Fruit fly (Drosophila melanogaster): ENCODE measurements around the gene CG17249.

CG17249 gene

DNA sequence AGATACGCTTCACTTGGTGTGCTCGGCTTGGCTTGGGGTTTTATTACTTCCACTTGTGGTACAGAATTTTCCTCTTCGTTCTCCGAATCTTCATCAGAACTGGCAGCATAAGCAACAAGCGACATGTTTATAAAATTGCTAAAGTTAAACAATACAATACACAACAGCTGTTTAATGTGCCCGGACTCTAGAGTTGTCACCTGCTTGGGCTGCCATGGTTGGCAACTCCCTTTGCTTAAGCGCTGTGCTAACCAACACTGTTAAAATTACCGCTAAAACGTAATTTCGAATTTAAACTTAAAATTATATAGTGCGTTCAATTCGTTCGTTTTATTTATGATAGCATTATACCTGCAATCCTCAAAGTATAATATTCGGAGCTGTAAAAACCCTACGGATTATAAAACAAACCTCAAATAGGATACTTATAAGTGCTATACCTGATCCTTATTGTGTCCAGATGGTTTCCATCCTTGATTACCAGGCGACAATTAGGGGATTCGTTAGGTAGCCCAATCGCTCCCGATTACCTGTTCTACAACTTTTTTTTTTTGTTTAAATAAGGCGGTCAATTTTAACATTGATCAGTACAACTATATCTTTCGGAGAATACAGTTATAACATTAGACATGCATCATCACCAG is at the start of gene CG17249, which contains the start of gene Bro:
Gene CG17249, minus strand, starts transcription at position 189 of the 644 bp plus-strand sequence.
Gene Bro, plus strand, starts transcription at position 594 of the 644 bp plus-strand sequence.
- TF ChIP-seq noc (tag; optimal IDR thresholded peaks at IDR 0.05): no peak

dm6 chr3L:1694317-1694716 is 47.1 kb upstream of the CG17249 start, which contains the start of gene CG12011:
Gene CG12011, plus strand, starts transcription at chr3L:1694617.
- TF ChIP-seq noc (tag; optimal IDR thresholded peaks at IDR 0.05): no peak

- no peak for TF ChIP-seq noc (tag; optimal IDR thresholded peaks at IDR 0.05)
Observed at dm6 chr3L:1692859-1693258, 45.6 kb upstream of the CG17249 start.

DNA sequence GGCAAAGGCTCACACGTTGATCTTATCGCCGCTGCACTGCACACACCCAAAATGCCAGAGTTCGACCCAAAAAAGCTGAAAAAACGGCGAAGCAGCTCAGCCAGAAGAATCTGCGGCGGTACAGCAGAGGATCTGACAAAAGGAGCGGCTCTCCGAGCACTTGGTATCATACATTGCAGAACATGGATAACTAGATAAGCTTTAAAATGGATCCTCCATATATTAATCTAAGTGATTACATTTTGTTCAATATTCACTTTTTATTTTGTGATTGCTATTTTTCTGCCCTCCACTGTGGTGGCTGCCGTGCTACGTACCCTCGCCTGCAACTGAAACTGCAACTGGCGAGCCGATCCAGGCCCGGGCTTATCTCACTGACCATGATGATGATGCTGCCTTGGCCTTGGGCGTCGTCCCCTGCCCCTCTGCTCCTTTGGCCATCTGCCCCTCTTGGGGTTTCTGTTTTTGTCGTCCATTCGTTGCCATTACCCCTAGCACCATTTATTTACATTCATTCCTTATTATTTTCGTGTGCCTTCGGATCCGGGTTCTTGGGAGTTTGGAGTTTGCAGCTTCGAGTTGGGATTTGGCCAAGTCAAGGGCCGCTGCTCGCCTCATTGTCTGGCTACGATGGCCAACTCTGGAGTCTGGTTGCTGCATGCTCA is 45.0 kb upstream of the CG17249 start:
- no peak for TF ChIP-seq noc (tag; optimal IDR thresholded peaks at IDR 0.05)

- no peak for TF ChIP-seq noc (tag; optimal IDR thresholded peaks at IDR 0.05)
Observed at dm6 chr3L:1690727-1691413, 43.6 kb upstream of the CG17249 start.

DNA sequence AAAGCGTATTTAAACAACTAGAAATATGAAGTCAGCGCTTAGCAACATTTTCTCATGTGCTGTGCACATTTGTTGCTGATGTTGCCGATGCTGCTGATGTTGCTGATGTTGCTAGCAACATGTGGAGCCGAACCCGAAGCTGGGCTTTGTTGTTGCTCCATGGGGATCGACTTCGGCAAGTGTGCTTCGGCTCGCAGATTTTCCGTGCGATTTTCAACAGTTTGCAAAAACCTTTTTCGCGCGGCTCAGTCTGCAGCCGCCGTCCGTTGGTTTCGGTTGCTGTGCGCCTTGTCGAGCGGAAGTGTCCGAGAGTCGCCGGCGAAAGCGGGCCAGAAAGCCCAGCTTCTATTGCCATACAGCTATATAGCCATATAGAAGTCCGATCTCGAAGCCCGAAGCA is 41.3 kb upstream of the CG17249 start:
- TF ChIP-seq noc (tag; optimal IDR thresholded peaks at IDR 0.05): no peak

- TF ChIP-seq noc (tag; optimal IDR thresholded peaks at IDR 0.05): no peak
Observed at dm6 chr3L:1688161-1688560, 40.9 kb upstream of the CG17249 start.

DNA sequence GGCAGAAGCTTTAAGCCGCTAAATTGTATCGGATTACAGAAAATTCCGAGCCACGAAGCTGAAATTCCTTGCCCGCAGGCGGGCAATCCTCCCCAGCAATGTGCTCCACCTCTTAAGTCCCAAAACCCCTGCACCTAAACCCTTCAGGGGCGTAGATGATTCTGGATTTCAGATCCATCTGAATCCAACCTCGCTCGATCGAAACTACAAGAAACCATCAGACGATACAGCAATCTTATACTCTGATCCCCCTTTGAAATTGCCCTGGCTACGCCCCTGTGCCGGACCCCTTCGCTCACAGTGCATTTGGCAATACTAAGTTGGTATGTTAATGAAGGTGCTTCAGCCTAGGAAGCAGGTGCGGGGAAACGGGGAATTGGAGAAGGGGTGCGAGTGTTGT is 35.8 kb upstream of the CG17249 start:
- TF ChIP-seq noc (tag; optimal IDR thresholded peaks at IDR 0.05): no peak

DNA sequence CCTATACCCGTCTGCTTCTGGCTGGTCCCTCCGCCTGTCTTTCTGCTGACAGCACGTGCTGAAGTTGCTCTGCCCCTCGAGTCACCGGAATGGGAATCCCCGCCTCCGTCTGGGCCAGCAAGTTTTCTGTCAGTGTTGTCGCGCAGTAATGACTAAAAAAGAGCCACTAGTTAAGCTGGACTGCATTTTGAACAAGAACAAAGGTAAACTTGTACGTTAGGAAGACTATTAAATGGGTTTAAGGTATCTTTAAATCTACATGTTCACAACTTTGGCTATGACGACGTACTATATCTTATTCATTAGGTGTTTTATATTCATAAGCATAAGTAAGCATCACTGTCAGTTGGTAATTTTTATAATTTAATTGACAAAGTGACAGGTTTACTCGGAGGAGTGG is 32.1 kb upstream of the CG17249 start:
- no peak for TF ChIP-seq noc (tag; optimal IDR thresholded peaks at IDR 0.05)

DNA sequence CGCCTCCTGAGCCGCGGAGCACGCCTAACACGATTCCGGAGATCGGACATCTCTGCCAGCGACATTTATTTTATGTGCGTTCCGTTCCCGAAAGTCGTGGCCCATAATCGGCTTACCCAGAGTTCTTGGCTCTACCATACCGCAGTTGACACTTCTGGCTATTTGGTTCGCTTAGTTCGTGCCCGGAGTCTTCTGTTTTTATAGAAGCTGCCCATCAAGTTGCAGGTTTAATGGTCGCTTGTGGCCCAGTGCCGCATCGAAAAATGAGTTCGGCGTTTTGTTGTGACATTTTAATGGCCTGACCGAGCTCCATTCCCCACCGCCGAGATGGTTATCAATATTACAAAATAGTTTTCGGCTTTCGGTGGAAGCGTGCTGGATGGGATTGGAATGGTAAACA is 29.0 kb upstream of the CG17249 start:
- TF ChIP-seq noc (tag; optimal IDR thresholded peaks at IDR 0.05): no peak

DNA sequence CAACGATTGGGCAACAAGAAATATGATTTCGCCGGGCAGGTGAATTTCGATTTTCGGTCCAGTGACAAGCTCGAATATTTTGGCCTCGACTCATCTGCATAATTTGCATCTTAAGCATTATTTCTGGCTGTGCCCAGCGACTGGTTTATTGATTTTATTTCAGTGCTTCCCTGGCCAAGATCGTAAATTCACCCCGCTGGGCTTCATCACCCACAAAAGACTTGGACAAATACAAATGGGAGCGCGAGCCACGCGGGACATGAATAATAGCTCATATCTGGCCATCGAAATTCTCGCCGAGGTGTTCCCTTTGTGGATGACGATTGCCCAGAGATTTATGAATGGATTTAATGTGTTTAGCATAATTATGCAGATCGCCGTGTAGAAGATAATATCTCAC is 28.0 kb upstream of the CG17249 start:
- TF ChIP-seq noc (tag; optimal IDR thresholded peaks at IDR 0.05): peak; percentile 17

- TF ChIP-seq noc (tag; optimal IDR thresholded peaks at IDR 0.05): no peak
Observed at dm6 chr3L:1674381-1674780, 27.1 kb upstream of the CG17249 start, which contains the start of gene CG7991. Gene CG7991, plus strand, starts transcription at chr3L:1674709.

- TF ChIP-seq noc (tag; optimal IDR thresholded peaks at IDR 0.05): no peak
Observed at dm6 chr3L:1672627-1673026, 25.4 kb upstream of the CG17249 start, which contains the start of gene CG13930. Gene CG13930, minus strand, starts transcription at chr3L:1672727.

dm6 chr3L:1670008-1670407 is 22.7 kb upstream of the CG17249 start, which contains the start of gene RabX5:
Gene RabX5, minus strand, starts transcription at chr3L:1670108.
- no peak for TF ChIP-seq noc (tag; optimal IDR thresholded peaks at IDR 0.05)

dm6 chr3L:1668504-1668903 is 21.2 kb upstream of the CG17249 start, which contains the start of gene RpL23A:
Gene RpL23A, minus strand, starts transcription at chr3L:1668654.
- peak; percentile 78 for TF ChIP-seq noc (tag; optimal IDR thresholded peaks at IDR 0.05)

dm6 chr3L:1667423-1667822 is 20.2 kb upstream of the CG17249 start:
- TF ChIP-seq noc (tag; optimal IDR thresholded peaks at IDR 0.05): no peak

dm6 chr3L:1665544-1665943 is 18.3 kb upstream of the CG17249 start:
- TF ChIP-seq noc (tag; optimal IDR thresholded peaks at IDR 0.05): no peak

Measured in whole organism, larva.